Fruit fly (Drosophila melanogaster): ENCODE measurements around the gene Dab.

- TF ChIP-seq CG9139 (GFP tag; optimal IDR thresholded peaks at IDR 0.05) (no peak), CG3919 (GFP tag; optimal IDR thresholded peaks at IDR 0.05) (no peak), Sox15 (GFP tag; optimal IDR thresholded peaks at IDR 0.05) (no peak), Met (GFP tag; optimal IDR thresholded peaks at IDR 0.05) (no peak), OdsH (GFP tag; optimal IDR thresholded peaks at IDR 0.05) (no peak), eg (GFP tag; IDR thresholded peaks at IDR 0.05) (no peak), CG11902 (GFP tag; optimal IDR thresholded peaks at IDR 0.05) (no peak)
These were observed 21.9 kb upstream of the Dab start for dm6 chr3L:16690055-16690454.
